Fruit fly (Drosophila melanogaster) whole organism, embryonic: ENCODE results near the gene Nup37.

Experiments used
- BEAF-32 ChIP-seq: fragments of 200-800 bp; sonication (Bioruptor generic); optimal IDR thresholded peaks from 3 replicates; lab custom pipeline; 2017; ENCODE audit warnings: missing biosample characterization, missing genetic modification characterization, mild to moderate bottlenecking, moderate library complexity, missing genetic modification reagents
- Bgb ChIP-seq: fragments of 200-800 bp; sonication (Bioruptor generic); IDR thresholded peaks from 2 replicates; pipeline ENCODE4 v1.3.6; 2022; ENCODE audit warnings: missing biosample characterization, missing genetic modification characterization; ENCODE audit not compliant: partially characterized antibody
- Blimp-1 ChIP-seq: fragments of 200-800 bp; sonication (Bioruptor generic); optimal IDR thresholded peaks from 3 replicates; lab custom pipeline; 2018; ENCODE audit warnings: missing biosample characterization, missing genetic modification characterization, mild to moderate bottlenecking, moderate library complexity, missing genetic modification reagents
- CG1024 ChIP-seq: fragments of 200-800 bp; sonication (Bioruptor generic); IDR thresholded peaks from 2 replicates; pipeline ENCODE4 v1.3.6; 2022; ENCODE audit warnings: missing biosample characterization, missing genetic modification characterization
- CG15601 ChIP-seq: fragments of 200-800 bp; sonication (Bioruptor generic); optimal IDR thresholded peaks from 3 replicates; lab custom pipeline; 2019; ENCODE audit warnings: missing biosample characterization, mild to moderate bottlenecking, missing genetic modification characterization, moderate library complexity
- CG16813 ChIP-seq: fragments of 200-800 bp; sonication (Bioruptor generic); IDR thresholded peaks from 3 replicates; pipeline ENCODE4 v1.3.6; 2022; ENCODE audit warnings: missing biosample characterization, missing genetic modification characterization; ENCODE audit not compliant: partially characterized antibody
- CG17361 ChIP-seq: fragments of 200-800 bp; sonication (Bioruptor generic); IDR thresholded peaks from 3 replicates; pipeline ENCODE4 v1.3.6; 2022; ENCODE audit warnings: missing biosample characterization, missing genetic modification characterization
- CG17802 ChIP-seq: fragments of 200-800 bp; sonication (Bioruptor generic); optimal IDR thresholded peaks from 2 replicates; lab custom pipeline; 2018; ENCODE audit warnings: missing biosample characterization, mild to moderate bottlenecking, missing genetic modification characterization, moderate library complexity
- CG18619 ChIP-seq: fragments of 200-800 bp; sonication (Bioruptor generic); optimal IDR thresholded peaks from 3 replicates; lab custom pipeline; 2017; ENCODE audit warnings: missing biosample characterization, mild to moderate bottlenecking, missing genetic modification characterization
- CG2202 ChIP-seq: fragments of 200-800 bp; sonication (Bioruptor generic); optimal IDR thresholded peaks from 2 replicates; lab custom pipeline; 2018; ENCODE audit warnings: missing biosample characterization, mild to moderate bottlenecking, missing genetic modification characterization
- CG2678 ChIP-seq: fragments of 200-800 bp; sonication (Bioruptor generic); optimal IDR thresholded peaks from 3 replicates; lab custom pipeline; 2019; ENCODE audit warnings: missing biosample characterization, mild to moderate bottlenecking, missing genetic modification characterization, moderate library complexity
- CG2712 ChIP-seq: fragments of 200-800 bp; optimal IDR thresholded peaks from 3 replicates; lab custom pipeline; 2019; ENCODE audit warnings: missing biosample characterization, mild to moderate bottlenecking, missing genetic modification characterization, moderate library complexity
- CG30403 ChIP-seq: fragments of 200-800 bp; sonication (Bioruptor generic); optimal IDR thresholded peaks from 3 replicates; lab custom pipeline; 2016; ENCODE audit warnings: missing biosample characterization, missing genetic modification characterization
- CG3065 ChIP-seq: fragments of 200-800 bp; sonication (Bioruptor generic); optimal IDR thresholded peaks from 2 replicates; lab custom pipeline; 2016; ENCODE audit warnings: missing biosample characterization, missing genetic modification characterization
- CG32772 ChIP-seq: fragments of 200-800 bp; sonication (Bioruptor generic); IDR thresholded peaks from 2 replicates; pipeline ENCODE4 v1.3.6; 2022; ENCODE audit warnings: missing biosample characterization, missing genetic modification characterization
- CG8478 ChIP-seq: fragments of >200 bp; optimal IDR thresholded peaks from 2 replicates; lab custom pipeline; 2018
- CG8924 ChIP-seq: fragments of 200-800 bp; optimal IDR thresholded peaks from 3 replicates; lab custom pipeline; 2019; ENCODE audit warnings: missing biosample characterization, mild to moderate bottlenecking, missing genetic modification characterization, moderate library complexity
- CG9817 ChIP-seq: fragments of 200-800 bp; sonication (Bioruptor generic); optimal IDR thresholded peaks from 2 replicates; lab custom pipeline; 2018; ENCODE audit warnings: missing biosample characterization, mild to moderate bottlenecking, missing genetic modification characterization, moderate library complexity
- CG9932 ChIP-seq: fragments of 200-800 bp; sonication (Bioruptor generic); IDR thresholded peaks from 2 replicates; pipeline ENCODE4 v1.3.6; 2022; ENCODE audit warnings: missing biosample characterization, missing genetic modification characterization
- Elba2 ChIP-seq: fragments of 200-800 bp; sonication (Bioruptor generic); optimal IDR thresholded peaks from 3 replicates; lab custom pipeline; 2016; ENCODE audit warnings: missing biosample characterization, missing genetic modification characterization
- Gug ChIP-seq: fragments of 200-800 bp; sonication (Bioruptor generic); IDR thresholded peaks from 4 replicates; pipeline ENCODE4 v1.3.6; 2022; ENCODE audit warnings: missing biosample characterization, missing genetic modification characterization
- H2.0 ChIP-seq: fragments of 200-800 bp; sonication (Bioruptor generic); IDR thresholded peaks from 2 replicates; pipeline ENCODE4 v1.3.6; 2022; ENCODE audit warnings: missing biosample characterization, missing genetic modification characterization
- Jarid2 ChIP-seq: fragments of 200-800 bp; sonication (Bioruptor generic); optimal IDR thresholded peaks from 3 replicates; lab custom pipeline; 2017; ENCODE audit warnings: mild to moderate bottlenecking, missing biosample characterization, missing genetic modification reagents, missing genetic modification characterization
- Lhr ChIP-seq: fragments of 200-800 bp; sonication (Bioruptor generic); optimal IDR thresholded peaks from 3 replicates; lab custom pipeline; 2017; ENCODE audit warnings: mild to moderate bottlenecking, missing biosample characterization, missing genetic modification reagents, missing genetic modification characterization
- MBD-R2 ChIP-seq: fragments of 200-800 bp; sonication (Bioruptor generic); IDR thresholded peaks from 2 replicates; pipeline ENCODE4 v1.3.6; 2022; ENCODE audit warnings: missing biosample characterization, missing genetic modification characterization
- Opbp ChIP-seq: fragments of 200-800 bp; sonication (Bioruptor generic); IDR thresholded peaks from 3 replicates; pipeline ENCODE4 v1.3.6; 2022; ENCODE audit warnings: missing biosample characterization, missing genetic modification characterization; ENCODE audit not compliant: partially characterized antibody
- Scr ChIP-seq: fragments of 200-800 bp; sonication (Bioruptor generic); IDR thresholded peaks from 2 replicates; pipeline ENCODE4 v1.3.6; 2022; ENCODE audit warnings: missing biosample characterization, missing genetic modification characterization; ENCODE audit not compliant: partially characterized antibody
- Sry-δ ChIP-seq: fragments of 200-800 bp; sonication (Bioruptor generic); optimal IDR thresholded peaks from 2 replicates; lab custom pipeline; 2016; ENCODE audit warnings: missing biosample characterization, missing genetic modification characterization
- Xrp1 ChIP-seq: fragments of 200-800 bp; sonication (Bioruptor generic); IDR thresholded peaks from 2 replicates; pipeline ENCODE4 v1.3.6; 2022; ENCODE audit warnings: missing biosample characterization, missing genetic modification characterization
- YL-1 ChIP-seq: fragments of 200-800 bp; sonication (Bioruptor generic); optimal IDR thresholded peaks from 3 replicates; lab custom pipeline; 2017; ENCODE audit warnings: missing biosample characterization, mild to moderate bottlenecking, missing genetic modification characterization
- aop ChIP-seq: fragments of 200-800 bp; sonication (Bioruptor generic); IDR thresholded peaks from 2 replicates; pipeline ENCODE4 v1.3.6; 2022; ENCODE audit warnings: missing biosample characterization, missing genetic modification characterization
- bowl ChIP-seq: fragments of 200-800 bp; sonication (Bioruptor generic); IDR thresholded peaks from 2 replicates; pipeline ENCODE4 v1.3.6; 2022; ENCODE audit warnings: missing biosample characterization, missing genetic modification characterization
- dan ChIP-seq: fragments of 200-800 bp; sonication (Bioruptor generic); IDR thresholded peaks from 2 replicates; pipeline ENCODE4 v1.3.6; 2022; ENCODE audit warnings: missing biosample characterization, missing genetic modification characterization
- dm ChIP-seq: fragments of 200-800 bp; sonication (Bioruptor generic); optimal IDR thresholded peaks from 3 replicates; lab custom pipeline; 2016; ENCODE audit warnings: missing biosample characterization, missing genetic modification characterization
- dysf ChIP-seq: fragments of 200-800 bp; sonication (Bioruptor generic); IDR thresholded peaks from 3 replicates; pipeline ENCODE4 v1.3.6; 2022; ENCODE audit warnings: missing biosample characterization, missing genetic modification characterization
- gfzf ChIP-seq: fragments of 200-800 bp; sonication (Bioruptor generic); optimal IDR thresholded peaks from 2 replicates; lab custom pipeline; 2016; ENCODE audit warnings: missing biosample characterization, mild to moderate bottlenecking, missing genetic modification characterization, moderate library complexity
- ind ChIP-seq: fragments of 200-800 bp; sonication (Bioruptor generic); optimal IDR thresholded peaks from 3 replicates; lab custom pipeline; 2016; ENCODE audit warnings: missing biosample characterization, missing genetic modification characterization
- insv ChIP-seq, 2 experiments: fragments of 200-800 bp; sonication (Bioruptor generic); optimal IDR thresholded peaks; 3 replicates each; lab custom pipeline; 2016 to 2018; ENCODE audit warnings: missing biosample characterization in 2 of 2, missing genetic modification characterization in 2 of 2
- jing ChIP-seq: fragments of 200-800 bp; sonication (Bioruptor generic); optimal IDR thresholded peaks from 2 replicates; lab custom pipeline; 2018; ENCODE audit warnings: missing biosample characterization, mild to moderate bottlenecking, missing genetic modification characterization
- nerfin-1 ChIP-seq: fragments of 200-800 bp; sonication (Bioruptor generic); optimal IDR thresholded peaks from 3 replicates; lab custom pipeline; 2019; ENCODE audit warnings: missing biosample characterization, mild to moderate bottlenecking, missing genetic modification characterization, moderate library complexity
- nom ChIP-seq: fragments of 200-800 bp; sonication (Bioruptor generic); optimal IDR thresholded peaks from 2 replicates; lab custom pipeline; 2017; ENCODE audit warnings: missing biosample characterization, missing genetic modification characterization, mild to moderate bottlenecking, moderate library complexity, missing genetic modification reagents
- phol ChIP-seq: fragments of 200-800 bp; sonication (Bioruptor generic); optimal IDR thresholded peaks from 3 replicates; lab custom pipeline; 2018; ENCODE audit warnings: missing biosample characterization, mild to moderate bottlenecking, missing genetic modification characterization, moderate library complexity
- pros ChIP-seq: fragments of 200-800 bp; sonication (Bioruptor generic); optimal IDR thresholded peaks from 3 replicates; lab custom pipeline; 2019; ENCODE audit warnings: missing biosample characterization, mild to moderate bottlenecking, missing genetic modification characterization, moderate library complexity
- pzg ChIP-seq: fragments of 200-800 bp; sonication (Bioruptor generic); optimal IDR thresholded peaks from 3 replicates; lab custom pipeline; 2018; ENCODE audit warnings: missing biosample characterization, mild to moderate bottlenecking, missing genetic modification characterization, moderate library complexity
- run ChIP-seq: fragments of 200-800 bp; sonication (Bioruptor generic); optimal IDR thresholded peaks from 3 replicates; lab custom pipeline; 2018; ENCODE audit warnings: missing biosample characterization, mild to moderate bottlenecking, missing genetic modification characterization
- sens ChIP-seq: fragments of 200-800 bp; sonication (Bioruptor generic); peaks from one replicate; lab custom pipeline; 2016; ENCODE audit warnings: missing biosample characterization, missing genetic modification characterization
- tin ChIP-seq: fragments of 200-800 bp; sonication (Bioruptor generic); optimal IDR thresholded peaks from 3 replicates; lab custom pipeline; 2016; ENCODE audit warnings: missing biosample characterization, missing genetic modification characterization
- vnd ChIP-seq: fragments of 200-800 bp; sonication (Bioruptor generic); IDR thresholded peaks from 3 replicates; pipeline ENCODE4 v1.3.6; 2022; ENCODE audit warnings: missing biosample characterization, missing genetic modification characterization; ENCODE audit not compliant: partially characterized antibody
- zen ChIP-seq: fragments of 200-800 bp; sonication (Bioruptor generic); optimal IDR thresholded peaks from 3 replicates; lab custom pipeline; 2018; ENCODE audit warnings: missing biosample characterization, mild to moderate bottlenecking, missing genetic modification characterization, moderate library complexity
- zfh1 ChIP-seq: fragments of 200-800 bp; sonication (Bioruptor generic); IDR thresholded peaks from 3 replicates; pipeline ENCODE4 v1.3.6; 2022; ENCODE audit warnings: missing biosample characterization, missing genetic modification characterization
- zfh2 ChIP-seq: fragments of 200-800 bp; sonication (Bioruptor generic); optimal IDR thresholded peaks from 2 replicates; lab custom pipeline; 2016; ENCODE audit warnings: missing biosample characterization, missing genetic modification characterization

Gene Nup37

DNA sequence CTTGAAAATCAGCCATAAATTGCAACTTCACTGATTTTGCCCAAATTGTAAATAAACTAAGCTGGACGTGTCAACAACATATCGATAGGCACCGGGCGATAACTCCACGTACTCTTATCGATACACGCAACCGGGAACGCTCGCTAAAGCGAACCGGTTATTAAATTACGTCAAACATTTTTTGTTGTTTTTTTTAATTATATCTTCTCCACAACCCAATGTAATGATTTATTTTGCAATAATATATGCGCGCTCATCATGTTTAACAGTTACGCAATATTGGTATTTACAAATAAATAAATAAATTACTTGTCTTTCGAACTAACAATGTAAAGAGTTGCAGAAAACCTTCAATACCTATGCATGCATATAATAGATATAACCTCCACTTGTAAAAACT is 32.3 kb upstream of the Nup37 start, which contains the start of gene Saysd1 (continued):
- TF ChIP-seq Blimp-1 (no peak), Bgb (GFP tag; lab: Robert Waterston, UW) (peak; percentile 85), pzg (peak; percentile 43), CG17802 (tag; lab: Kevin White, UChicago) (no peak), Elba2 (GFP tag; lab: Kevin White, UChicago) (no peak), MBD-R2 (GFP tag; lab: Robert Waterston, UW) (peak; percentile 85), ind (GFP tag; lab: Kevin White, UChicago) (peak; percentile 31), nerfin-1 (tag; lab: Kevin White, UChicago) (peak; percentile 12), BEAF-32 (peak; percentile 74), CG16813 (GFP tag; lab: Robert Waterston, UW) (peak; percentile 76), CG15601 (tag; lab: Kevin White, UChicago) (no peak), zen (tag; lab: Kevin White, UChicago) (no peak), run (tag; lab: Kevin White, UChicago) (no peak), CG32772 (no peak), sens (peak; percentile 88), H2.0 (GFP tag; lab: Robert Waterston, UW) (no peak), CG1024 (GFP tag; lab: Robert Waterston, UW) (no peak), Gug (peak; percentile 35; the same call in 1 of the 4 replicates), insv (GFP tag; optimal IDR thresholded peaks at IDR 0.05; lab: Kevin White, UChicago) (no peak), nom (no peak), CG9932 (no peak), dan (GFP tag; lab: Robert Waterston, UW) (no peak), CG17361 (GFP tag; lab: Robert Waterston, UW) (0 out of 3 replicates have a peak, but pooled peaks have one; percentile 39), dm (no peak), YL-1 (GFP tag; lab: Kevin White, UChicago) (no peak), dysf (peak; percentile 45; the same call in 1 of the 3 replicates), Xrp1 (GFP tag; lab: Robert Waterston, UW) (no peak; the same call in 1 of the 2 replicates), CG18619 (GFP tag; lab: Kevin White, UChicago) (no peak), CG8478 (lab: Kevin White, UChicago) (no peak), Scr (peak; percentile 86), CG3065 (GFP tag; lab: Kevin White, UChicago) (no peak), Jarid2 (GFP tag; lab: Kevin White, UChicago) (no peak), CG2678 (no peak), aop (GFP tag; lab: Robert Waterston, UW) (no peak), CG8924 (no peak), Opbp (peak; percentile 85; the same call in 2 of the 3 replicates), bowl (GFP tag; lab: Robert Waterston, UW) (no peak), pros (GFP tag; lab: Kevin White, UChicago) (no peak), Sry-δ (GFP tag; lab: Kevin White, UChicago) (peak; percentile 71), gfzf (GFP tag; lab: Kevin White, UChicago) (no peak), zfh1 (GFP tag; lab: Robert Waterston, UW) (peak; percentile 45; the same call in 1 of the 3 replicates), CG2202 (tag; lab: Kevin White, UChicago) (no peak), phol (tag; lab: Kevin White, UChicago) (peak; percentile 36), CG9817 (tag; lab: Kevin White, UChicago) (no peak), Lhr (GFP tag; lab: Kevin White, UChicago) (no peak), CG2712 (tag; lab: Kevin White, UChicago) (no peak), jing (GFP tag; lab: Kevin White, UChicago) (no peak), zfh2 (GFP tag; lab: Kevin White, UChicago) (peak; percentile 10), CG30403 (peak; percentile 20), vnd (GFP tag; lab: Robert Waterston, UW) (peak; percentile 78), tin (peak; percentile 30)
